Worm (Caenorhabditis elegans): Measurements from ENCODE around the gene clc-31.

ce11 chrII:374950-375349 is 34.6 kb downstream of the clc-31 start, which contains the start of gene C03H5.4:
- TF ChIP-seq B0310.2 (tag; optimal IDR thresholded peaks at IDR 0.05) (no peak), ets-7 (tag; optimal IDR thresholded peaks at IDR 0.05) (no peak), ceh-13 (GFP tag; optimal IDR thresholded peaks at IDR 0.05) (no peak), hmbx-1 (tag; optimal IDR thresholded peaks at IDR 0.05) (no peak), pes-1 (GFP tag; IDR thresholded peaks at IDR 0.05) (no peak), ceh-36 (tag; optimal IDR thresholded peaks at IDR 0.05) (no peak), ama-1 (optimal IDR thresholded peaks at IDR 0.05) (no peak), F13C5.2 (tag; optimal IDR thresholded peaks at IDR 0.05) (no peak), hnd-1 (tag; optimal IDR thresholded peaks at IDR 0.05) (no peak), flt-1 (GFP tag; IDR thresholded peaks at IDR 0.05) (no peak), scrt-1 (GFP tag; IDR thresholded peaks at IDR 0.05) (no peak), tbx-37 (GFP tag; conservative IDR thresholded peaks at IDR 0.05) (no peak), tra-4 (tag; optimal IDR thresholded peaks at IDR 0.05) (no peak), tbx-11 (GFP tag; IDR thresholded peaks at IDR 0.05) (no peak)
